Fruit fly (Drosophila melanogaster) whole organism, embryonic: ENCODE data around the gene Cyp6d4.

Source experiments
- CG10267 ChIP-seq: fragments of 200-800 bp; sonication (Bioruptor generic); optimal IDR thresholded peaks from 2 replicates; lab custom pipeline; 2018; ENCODE audit warnings: missing biosample characterization, mild to moderate bottlenecking, missing genetic modification characterization, moderate library complexity
- CG11560 ChIP-seq: fragments of 200-800 bp; sonication (Bioruptor generic); IDR thresholded peaks from 3 replicates; pipeline ENCODE4 v1.3.6; 2022; ENCODE audit warnings: missing biosample characterization, missing genetic modification characterization
- CG12071 ChIP-seq: fragments of 200-800 bp; sonication (Bioruptor generic); optimal IDR thresholded peaks from 3 replicates; lab custom pipeline; 2018; ENCODE audit warnings: missing biosample characterization, mild to moderate bottlenecking, missing genetic modification characterization
- CG1233 ChIP-seq: fragments of 200-800 bp; sonication (Bioruptor generic); optimal IDR thresholded peaks from 4 replicates; lab custom pipeline; 2018; ENCODE audit warnings: missing biosample characterization, mild to moderate bottlenecking, missing genetic modification characterization
- CG13775 ChIP-seq: fragments of 200-800 bp; sonication (Bioruptor generic); optimal IDR thresholded peaks from 3 replicates; lab custom pipeline; 2017; ENCODE audit warnings: missing biosample characterization, mild to moderate bottlenecking, missing genetic modification characterization
- CG15073 ChIP-seq: fragments of 200-800 bp; sonication (Bioruptor generic); optimal IDR thresholded peaks from 2 replicates; lab custom pipeline; 2016; ENCODE audit warnings: missing biosample characterization, missing genetic modification characterization
- CG17568 ChIP-seq: fragments of 200-800 bp; sonication (Bioruptor generic); optimal IDR thresholded peaks from 2 replicates; lab custom pipeline; 2018; ENCODE audit warnings: missing biosample characterization, mild to moderate bottlenecking, missing genetic modification characterization, moderate library complexity
- CG17612 ChIP-seq: fragments of 200-800 bp; sonication (Bioruptor generic); IDR thresholded peaks from 2 replicates; pipeline ENCODE4 v1.3.6; 2022; ENCODE audit warnings: missing biosample characterization, missing genetic modification characterization
- CG18476 ChIP-seq: fragments of 200-800 bp; sonication (Bioruptor generic); optimal IDR thresholded peaks from 2 replicates; lab custom pipeline; 2016; ENCODE audit warnings: missing biosample characterization, mild to moderate bottlenecking, missing genetic modification characterization
- CG2712 ChIP-seq: fragments of 200-800 bp; optimal IDR thresholded peaks from 3 replicates; lab custom pipeline; 2019; ENCODE audit warnings: missing biosample characterization, mild to moderate bottlenecking, missing genetic modification characterization, moderate library complexity
- CG31388 ChIP-seq: fragments of 200-800 bp; sonication (Bioruptor generic); optimal IDR thresholded peaks from 2 replicates; lab custom pipeline; 2016; ENCODE audit warnings: missing biosample characterization, missing genetic modification characterization
- CG3281 ChIP-seq: fragments of 200-800 bp; sonication (Bioruptor generic); optimal IDR thresholded peaks from 3 replicates; lab custom pipeline; 2017; ENCODE audit warnings: missing biosample characterization, mild to moderate bottlenecking, missing genetic modification characterization
- CG3407 ChIP-seq: fragments of 200-800 bp; sonication (Bioruptor generic); optimal IDR thresholded peaks from 2 replicates; lab custom pipeline; 2018; ENCODE audit warnings: missing biosample characterization, mild to moderate bottlenecking, missing genetic modification characterization
- CG5180 ChIP-seq: fragments of 200-800 bp; sonication (Bioruptor generic); optimal IDR thresholded peaks from 3 replicates; lab custom pipeline; 2017; ENCODE audit warnings: missing biosample characterization, missing genetic modification characterization, mild to moderate bottlenecking, moderate library complexity, missing genetic modification reagents
- CG7357 ChIP-seq: fragments of 200-800 bp; sonication (Bioruptor generic); IDR thresholded peaks from 3 replicates; pipeline ENCODE4 v1.3.6; 2022; ENCODE audit warnings: missing biosample characterization, missing genetic modification characterization
- CG7987 ChIP-seq: fragments of 200-800 bp; sonication (Bioruptor generic); optimal IDR thresholded peaks from 2 replicates; lab custom pipeline; 2018; ENCODE audit warnings: missing biosample characterization, mild to moderate bottlenecking, missing genetic modification characterization, moderate library complexity
- CG8089 ChIP-seq: fragments of 200-800 bp; sonication (Bioruptor generic); optimal IDR thresholded peaks from 3 replicates; lab custom pipeline; 2016; ENCODE audit warnings: missing biosample characterization, missing genetic modification characterization
- Doc2 ChIP-seq: fragments of 200-800 bp; sonication (Bioruptor generic); IDR thresholded peaks from 2 replicates; pipeline ENCODE4 v1.3.6; 2022; ENCODE audit warnings: missing biosample characterization, missing genetic modification characterization
- E2f1 ChIP-seq: fragments of 200-800 bp; sonication (Bioruptor generic); IDR thresholded peaks from 2 replicates; pipeline ENCODE4 v1.3.6; 2022; ENCODE audit warnings: missing biosample characterization, missing genetic modification characterization
- E2f2 ChIP-seq: fragments of 200-800 bp; sonication (Bioruptor generic); IDR thresholded peaks from 2 replicates; pipeline ENCODE4 v1.3.6; 2022; ENCODE audit warnings: missing biosample characterization, missing genetic modification characterization
- Fer3 ChIP-seq: fragments of 200-800 bp; sonication (Bioruptor generic); optimal IDR thresholded peaks from 2 replicates; lab custom pipeline; 2018; ENCODE audit warnings: missing biosample characterization, mild to moderate bottlenecking, missing genetic modification characterization, moderate library complexity
- HHEX ChIP-seq: fragments of 200-800 bp; sonication (Bioruptor generic); optimal IDR thresholded peaks from 3 replicates; lab custom pipeline; 2017; ENCODE audit warnings: missing biosample characterization, mild to moderate bottlenecking, missing genetic modification characterization, missing genetic modification reagents
- Hr3 ChIP-seq: fragments of 200-800 bp; sonication (Bioruptor generic); optimal IDR thresholded peaks from 3 replicates; lab custom pipeline; 2016; ENCODE audit warnings: missing biosample characterization, missing genetic modification characterization
- Hsf ChIP-seq: fragments of 200-800 bp; sonication (Bioruptor generic); optimal IDR thresholded peaks from 3 replicates; lab custom pipeline; 2016; ENCODE audit warnings: missing biosample characterization, missing genetic modification characterization
- Mes4 ChIP-seq: fragments of 200-800 bp; sonication (Bioruptor generic); optimal IDR thresholded peaks from 2 replicates; lab custom pipeline; 2016; ENCODE audit warnings: missing biosample characterization, missing genetic modification characterization
- Ssrp ChIP-seq: fragments of 200-800 bp; sonication (Bioruptor generic); optimal IDR thresholded peaks from 2 replicates; lab custom pipeline; 2018; ENCODE audit warnings: missing biosample characterization, mild to moderate bottlenecking, missing genetic modification characterization, moderate library complexity
- Taf1 ChIP-seq: fragments of 200-800 bp; sonication (Bioruptor generic); IDR thresholded peaks from 2 replicates; pipeline ENCODE4 v1.3.6; 2022; ENCODE audit warnings: missing biosample characterization, missing genetic modification characterization
- ato ChIP-seq: fragments of 200-800 bp; sonication (Bioruptor generic); IDR thresholded peaks from 2 replicates; pipeline ENCODE4 v1.3.6; 2022; ENCODE audit warnings: missing biosample characterization, missing genetic modification characterization; ENCODE audit not compliant: partially characterized antibody
- chif ChIP-seq, 2 experiments: fragments of 200-800 bp; sonication (Bioruptor generic); optimal IDR thresholded peaks; 3 replicates each; lab custom pipeline; 2016; ENCODE audit warnings: missing biosample characterization in 2 of 2, missing genetic modification characterization in 2 of 2
- ci ChIP-seq: fragments of 200-800 bp; sonication (Bioruptor generic); IDR thresholded peaks from 3 replicates; pipeline ENCODE4 v1.3.6; 2022; ENCODE audit warnings: missing biosample characterization, missing genetic modification characterization
- dysf ChIP-seq: fragments of 200-800 bp; sonication (Bioruptor generic); IDR thresholded peaks from 3 replicates; pipeline ENCODE4 v1.3.6; 2022; ENCODE audit warnings: missing biosample characterization, missing genetic modification characterization
- en ChIP-seq: fragments of 200-800 bp; sonication (Bioruptor generic); optimal IDR thresholded peaks from 2 replicates; lab custom pipeline; 2016; ENCODE audit warnings: missing biosample characterization, missing genetic modification characterization
- eve ChIP-seq, 2 experiments: fragments of >200 bp; optimal IDR thresholded peaks; 2 replicates each; lab custom pipeline; 2017; ENCODE audit warnings: missing biosample characterization in 2 of 2, missing genetic modification characterization in 2 of 2
- exex ChIP-seq: fragments of 200-800 bp; sonication (Bioruptor generic); optimal IDR thresholded peaks from 4 replicates; lab custom pipeline; 2018; ENCODE audit warnings: missing biosample characterization, mild to moderate bottlenecking, missing genetic modification characterization, moderate library complexity
- fd96Cb ChIP-seq: fragments of 200-800 bp; sonication (Bioruptor generic); optimal IDR thresholded peaks from 2 replicates; lab custom pipeline; 2018; ENCODE audit warnings: missing biosample characterization, mild to moderate bottlenecking, missing genetic modification characterization, moderate library complexity
- fu2 ChIP-seq: fragments of 200-800 bp; sonication (Bioruptor generic); optimal IDR thresholded peaks from 2 replicates; lab custom pipeline; 2016; ENCODE audit warnings: missing biosample characterization, missing genetic modification characterization
- gro ChIP-seq: fragments of 200-800 bp; sonication (Bioruptor generic); optimal IDR thresholded peaks from 2 replicates; lab custom pipeline; 2016; ENCODE audit warnings: missing biosample characterization, missing genetic modification characterization
- lola ChIP-seq, 3 experiments: fragments of >200 bp in 2 of 3; fragments of 200-800 bp in 1 of 3; sonication (Bioruptor generic) in 1 of 3; optimal IDR thresholded peaks; 2 replicates each; lab custom pipeline; 2017 to 2019; ENCODE audit warnings: missing biosample characterization in 3 of 3, missing genetic modification characterization in 3 of 3, mild to moderate bottlenecking in 1 of 3, moderate library complexity in 1 of 3
- nerfin-1 ChIP-seq: fragments of 200-800 bp; sonication (Bioruptor generic); optimal IDR thresholded peaks from 3 replicates; lab custom pipeline; 2019; ENCODE audit warnings: missing biosample characterization, mild to moderate bottlenecking, missing genetic modification characterization, moderate library complexity
- nmo ChIP-seq: fragments of 200-800 bp; sonication (Bioruptor generic); optimal IDR thresholded peaks from 2 replicates; lab custom pipeline; 2018; ENCODE audit warnings: missing biosample characterization, mild to moderate bottlenecking, missing genetic modification characterization, moderate library complexity
- otp ChIP-seq: fragments of 200-800 bp; sonication (Bioruptor generic); IDR thresholded peaks from 3 replicates; pipeline ENCODE4, ENCODE4 v1.3.6; 2022; ENCODE audit warnings: missing biosample characterization, missing genetic modification characterization
- pan ChIP-seq, 4 experiments: fragments of >200 bp in 3 of 4; fragments of 200-800 bp in 1 of 4; sonication (Bioruptor generic) in 1 of 4; optimal IDR thresholded peaks in 3 of 4; IDR thresholded peaks in 1 of 4; 2 replicates each; pipeline versions ENCODE4 v1.3.6 to Lab custom; 2017 to 2022; ENCODE audit warnings: missing biosample characterization in 2 of 4, missing genetic modification characterization in 2 of 4, mixed read lengths in 1 of 4
- prd ChIP-seq, 3 experiments: fragments of >200 bp in 2 of 3; fragments of 200-800 bp in 1 of 3; sonication (Bioruptor generic) in 1 of 3; optimal IDR thresholded peaks in 2 of 3; IDR thresholded peaks in 1 of 3; 2 replicates in 2 of 3; 3 replicates in 1 of 3; pipeline versions ENCODE4 v1.3.6 to Lab custom; 2017 to 2022; ENCODE audit warnings: missing biosample characterization in 1 of 3, missing genetic modification characterization in 1 of 3
- pzg ChIP-seq: fragments of 200-800 bp; sonication (Bioruptor generic); optimal IDR thresholded peaks from 3 replicates; lab custom pipeline; 2018; ENCODE audit warnings: missing biosample characterization, mild to moderate bottlenecking, missing genetic modification characterization, moderate library complexity
- ttk ChIP-seq: fragments of 200-800 bp; sonication (Bioruptor generic); IDR thresholded peaks from 2 replicates; pipeline ENCODE4 v2.1.2; 2022; ENCODE audit warnings: missing biosample characterization, missing genetic modification characterization
- wor ChIP-seq: fragments of 200-800 bp; sonication (Bioruptor generic); IDR thresholded peaks from 2 replicates; pipeline ENCODE4 v1.3.6; 2022; ENCODE audit warnings: missing biosample characterization, missing genetic modification characterization
- zfh1 ChIP-seq: fragments of 200-800 bp; sonication (Bioruptor generic); IDR thresholded peaks from 3 replicates; pipeline ENCODE4 v1.3.6; 2022; ENCODE audit warnings: missing biosample characterization, missing genetic modification characterization

Gene Cyp6d4

dm6 chr3R:22719607-22719949 is 21.5 kb downstream of the Cyp6d4 start (continued):
- TF ChIP-seq CG3407 (GFP tag; lab: Kevin White, UChicago) (no peak), CG7357 (GFP tag; lab: Robert Waterston, UW) (no peak), CG17568 (GFP tag; lab: Kevin White, UChicago) (no peak), dysf (no peak; the same call in 2 of the 3 replicates), otp (GFP tag; lab: Robert Waterston, UW) (no peak), nmo (GFP tag; lab: Kevin White, UChicago) (peak; percentile 61), CG31388 (GFP tag; lab: Kevin White, UChicago) (no peak), Fer3 (tag; lab: Kevin White, UChicago) (peak; percentile 16), CG8089 (GFP tag; lab: Kevin White, UChicago) (no peak), nerfin-1 (peak; percentile 71), gro (GFP tag; lab: Kevin White, UChicago) (no peak), CG11560 (tag; lab: Robert Waterston, UW) (no peak), eve (GFP tag; optimal IDR thresholded peaks at IDR 0.05; lab: Kevin White, UChicago) (no peak), HHEX (GFP tag; lab: Kevin White, UChicago) (no peak), ato (no peak), ci (GFP tag; lab: Robert Waterston, UW) (peak; percentile 40; the same call in 1 of the 3 replicates), pzg (GFP tag; lab: Kevin White, UChicago) (no peak), Taf1 (GFP tag; lab: Robert Waterston, UW) (no peak), wor (GFP tag; lab: Robert Waterston, UW) (no peak), CG12071 (peak; percentile 7), Hsf (GFP tag; lab: Kevin White, UChicago) (peak; percentile 12), zfh1 (GFP tag; lab: Robert Waterston, UW) (no peak), en (GFP tag; lab: Kevin White, UChicago) (no peak), ttk (GFP tag; lab: Robert Waterston, UW) (no peak), prd (optimal IDR thresholded peaks at IDR 0.05; lab: Kevin White, UChicago) (no peak), prd (GFP tag; IDR thresholded peaks at IDR 0.05; lab: Robert Waterston, UW) (0 out of 3 replicates have a peak, but pooled peaks have one; percentile 23), CG1233 (GFP tag; lab: Kevin White, UChicago) (peak; percentile 3), Hr3 (peak; percentile 6), CG13775 (no peak), Mes4 (GFP tag; lab: Kevin White, UChicago) (no peak), CG3281 (GFP tag; lab: Kevin White, UChicago) (no peak), fu2 (GFP tag; lab: Kevin White, UChicago) (no peak), CG5180 (GFP tag; lab: Kevin White, UChicago) (peak; percentile 14), CG2712 (tag; lab: Kevin White, UChicago) (peak; percentile 62), fd96Cb (tag; lab: Kevin White, UChicago) (peak; percentile 33), CG17612 (GFP tag; lab: Robert Waterston, UW) (no peak), Doc2 (no peak), pan (optimal IDR thresholded peaks at IDR 0.05; lab: Kevin White, UChicago) (no peak), pan (GFP tag; optimal IDR thresholded peaks at IDR 0.05 in 1 of 2, IDR thresholded peaks at IDR 0.05 in 1 of 2) (peak in 1 of 2 experiments; percentile 14), E2f2 (no peak), CG10267 (peak; percentile 51), CG18476 (no peak), E2f1 (0 out of 2 replicates have a peak, but pooled peaks have one; percentile 11), CG7987 (GFP tag; lab: Kevin White, UChicago) (no peak), CG15073 (GFP tag; lab: Kevin White, UChicago) (no peak), exex (tag; lab: Kevin White, UChicago) (no peak), chif (GFP tag; optimal IDR thresholded peaks at IDR 0.05; lab: Kevin White, UChicago) (no peak), lola (GFP tag; optimal IDR thresholded peaks at IDR 0.05; lab: Kevin White, UChicago) (peak in 1 of 3 experiments; percentile 26), Ssrp (tag; lab: Kevin White, UChicago) (peak; percentile 31)
